Worm (Caenorhabditis elegans) whole organism, late embryonic: Measurements from ENCODE around the gene srx-92.
"Not testable (repeated sequence)": the region's sequence is repeated elsewhere in the genome, so short reads cannot be mapped to it uniquely, and the experiment has no call there.

Source experiments
- C08G9.2 ChIP-seq: sonication (generic microtip); optimal IDR thresholded peaks from 2 replicates; lab custom pipeline; 2016; ENCODE audit warnings: mild to moderate bottlenecking, missing genetic modification characterization, moderate library complexity, missing compliant biosample characterization
- K09A11.1 ChIP-seq: sonication (generic microtip); optimal IDR thresholded peaks from 2 replicates; lab custom pipeline; 2017; ENCODE audit warnings: antibody characterized with exemption, mild to moderate bottlenecking, missing genetic modification characterization, missing compliant biosample characterization; ENCODE audit not compliant: insufficient read depth
- T23F11.4 ChIP-seq: fragments of 200-800 bp; sonication (Bioruptor generic); optimal IDR thresholded peaks from 2 replicates; lab custom pipeline; 2018; ENCODE audit warnings: mild to moderate bottlenecking, missing genetic modification characterization, missing compliant biosample characterization
- Y22D7AL.16 ChIP-seq: sonication (generic microtip); optimal IDR thresholded peaks from 2 replicates; lab custom pipeline; 2016; ENCODE audit warnings: missing genetic modification characterization, missing compliant biosample characterization
- ahr-1 ChIP-seq: sonication (generic microtip); optimal IDR thresholded peaks from 2 replicates; lab custom pipeline; 2016; ENCODE audit warnings: missing genetic modification characterization, missing compliant biosample characterization
- ceh-18 ChIP-seq: sonication (generic microtip); optimal IDR thresholded peaks from 2 replicates; lab custom pipeline; 2016; ENCODE audit warnings: missing genetic modification characterization, missing compliant biosample characterization
- ceh-2 ChIP-seq: sonication (generic microtip); optimal IDR thresholded peaks from 2 replicates; lab custom pipeline; 2016; ENCODE audit warnings: missing genotype, missing genetic modification characterization, missing compliant biosample characterization
- ceh-31 ChIP-seq: sonication (generic microtip); optimal IDR thresholded peaks from 2 replicates; lab custom pipeline; 2016; ENCODE audit warnings: missing genetic modification characterization, missing compliant biosample characterization
- ceh-48 ChIP-seq: sonication (generic microtip); optimal IDR thresholded peaks from 2 replicates; lab custom pipeline; 2016; ENCODE audit warnings: missing genetic modification characterization, inconsistent platforms, missing compliant biosample characterization
- dmd-4 ChIP-seq: sonication (generic microtip); optimal IDR thresholded peaks from 2 replicates; lab custom pipeline; 2016; ENCODE audit warnings: borderline replicate concordance, missing genetic modification characterization, missing compliant biosample characterization
- dve-1 ChIP-seq: sonication (generic microtip); optimal IDR thresholded peaks from 2 replicates; lab custom pipeline; 2017; ENCODE audit warnings: antibody characterized with exemption, mild to moderate bottlenecking, missing genetic modification characterization, missing compliant biosample characterization
- elt-2 ChIP-seq: sonication (generic microtip); optimal IDR thresholded peaks from 2 replicates; lab custom pipeline; 2016; ENCODE audit warnings: missing genetic modification reagents, missing genetic modification characterization, missing compliant biosample characterization
- ets-4 ChIP-seq: sonication (generic microtip); optimal IDR thresholded peaks from 2 replicates; lab custom pipeline; 2016; ENCODE audit warnings: missing genetic modification characterization, missing compliant biosample characterization
- fax-1 ChIP-seq: sonication (generic microtip); optimal IDR thresholded peaks from 2 replicates; lab custom pipeline; 2016; ENCODE audit warnings: missing genotype, missing genetic modification characterization, missing compliant biosample characterization
- fkh-10 ChIP-seq: fragments of 150-350 bp; optimal IDR thresholded peaks from 2 replicates; lab custom pipeline; 2014; ENCODE audit warnings: missing biosample characterization, missing genetic modification reagents, missing genetic modification characterization
- gmeb-2 ChIP-seq: sonication (generic microtip); optimal IDR thresholded peaks from 2 replicates; lab custom pipeline; 2016; ENCODE audit warnings: missing genetic modification characterization, inconsistent platforms, missing compliant biosample characterization
- hlh-13 ChIP-seq: fragments of 200-800 bp; sonication (Bioruptor generic); optimal IDR thresholded peaks from 2 replicates; lab custom pipeline; 2018; ENCODE audit warnings: mild to moderate bottlenecking, missing genetic modification characterization, missing compliant biosample characterization
- hlh-30 ChIP-seq: sonication (generic microtip); optimal IDR thresholded peaks from 2 replicates; lab custom pipeline; 2017; ENCODE audit warnings: antibody characterized with exemption, missing genetic modification characterization, missing compliant biosample characterization; ENCODE audit not compliant: insufficient read depth
- mec-3 ChIP-seq: sonication (generic microtip); optimal IDR thresholded peaks from 2 replicates; lab custom pipeline; 2016; ENCODE audit warnings: borderline replicate concordance, missing genetic modification characterization, missing compliant biosample characterization
- nfya-1 ChIP-seq: sonication (generic microtip); optimal IDR thresholded peaks from 2 replicates; lab custom pipeline; 2017; ENCODE audit warnings: missing genetic modification characterization, mild to moderate bottlenecking, missing compliant biosample characterization, antibody characterized with exemption, moderate library complexity
- nhr-232 ChIP-seq: sonication (generic microtip); optimal IDR thresholded peaks from 2 replicates; lab custom pipeline; 2016; ENCODE audit warnings: missing genetic modification characterization, missing compliant biosample characterization
- npax-4 ChIP-seq: sonication (generic microtip); optimal IDR thresholded peaks from 2 replicates; lab custom pipeline; 2016; ENCODE audit warnings: missing genetic modification characterization, missing compliant biosample characterization
- pax-1 ChIP-seq: fragments of 150-350 bp; optimal IDR thresholded peaks from 2 replicates; lab custom pipeline; 2014; ENCODE audit warnings: missing biosample characterization, missing genetic modification characterization
- pqm-1 ChIP-seq: sonication (generic microtip); optimal IDR thresholded peaks from 2 replicates; lab custom pipeline; 2016; ENCODE audit warnings: missing genetic modification characterization, missing compliant biosample characterization
- ref-2 ChIP-seq: sonication (generic microtip); optimal IDR thresholded peaks from 2 replicates; lab custom pipeline; 2016; ENCODE audit warnings: missing genetic modification characterization, missing compliant biosample characterization
- sdc-2 ChIP-seq: sonication (generic microtip); optimal IDR thresholded peaks from 2 replicates; lab custom pipeline; 2016; ENCODE audit warnings: missing genotype, missing genetic modification characterization, missing compliant biosample characterization
- sox-4 ChIP-seq: sonication (generic microtip); optimal IDR thresholded peaks from 2 replicates; lab custom pipeline; 2017; ENCODE audit warnings: mild to moderate bottlenecking, missing genetic modification characterization, inconsistent platforms, missing compliant biosample characterization
- syd-9 ChIP-seq: sonication (generic microtip); optimal IDR thresholded peaks from 2 replicates; lab custom pipeline; 2016; ENCODE audit warnings: mild to moderate bottlenecking, missing genetic modification characterization, moderate library complexity, missing compliant biosample characterization
- tbx-2 ChIP-seq: sonication (generic microtip); optimal IDR thresholded peaks from 2 replicates; lab custom pipeline; 2016; ENCODE audit warnings: missing genetic modification characterization, missing compliant biosample characterization

srx-92 gene

DNA sequence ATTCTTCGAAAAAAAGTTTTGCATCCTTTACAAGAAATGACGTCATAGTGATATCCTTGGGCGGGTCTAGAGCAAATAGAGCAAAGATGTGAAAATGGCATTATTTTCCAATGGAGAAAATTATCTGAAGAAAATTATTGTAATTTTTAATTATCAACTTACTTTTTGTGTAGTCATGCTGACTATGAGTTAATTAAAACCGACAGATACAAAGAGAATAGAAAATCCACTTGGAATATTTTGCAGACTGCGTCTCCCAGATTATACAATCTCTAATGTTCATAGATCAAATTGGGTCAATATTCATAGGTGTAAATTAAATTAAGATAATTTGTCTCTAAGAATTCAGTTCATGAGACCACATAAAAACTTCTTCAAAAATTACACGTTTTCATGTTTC is 24.4 kb upstream of the srx-92 start, which contains the start of gene nhr-149:
TSS of gene nhr-149 (minus strand) at position 101 of the 400 bp plus-strand sequence.
- TF ChIP-seq mec-3 (tag; lab: Kevin White, UChicago), result no peak
- TF ChIP-seq sox-4 (tag; lab: Kevin White, UChicago), result no peak
- TF ChIP-seq ref-2 (tag; lab: Kevin White, UChicago), result no peak
- no peak for TF ChIP-seq pqm-1 (tag; lab: Kevin White, UChicago)

DNA sequence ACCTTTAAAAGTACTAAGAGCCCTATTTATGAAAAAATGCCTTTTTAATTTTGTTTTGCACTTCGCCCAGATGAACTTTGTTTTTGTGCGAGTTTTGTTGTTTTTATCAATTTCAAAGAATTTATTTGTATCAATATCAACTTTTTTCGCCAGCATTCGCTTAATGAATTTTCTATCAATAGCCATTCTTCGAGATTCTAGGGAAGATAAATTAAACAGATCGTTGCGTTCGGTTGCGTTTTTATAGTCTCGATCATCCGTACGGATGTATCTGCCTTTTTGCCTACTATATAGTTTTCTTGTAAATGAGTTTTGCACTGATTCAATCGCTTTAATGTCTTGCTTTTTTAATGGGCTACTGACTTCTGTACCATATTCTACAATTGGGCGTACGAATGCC is 20.3 kb upstream of the srx-92 start, which contains the start of gene nhr-147:
TSS of gene nhr-147 (plus strand) at position 301 of the 400 bp plus-strand sequence.
- not testable (repeated sequence) for TF ChIP-seq nhr-232, elt-2, fax-1 (tag; lab: Kevin White, UChicago)

DNA sequence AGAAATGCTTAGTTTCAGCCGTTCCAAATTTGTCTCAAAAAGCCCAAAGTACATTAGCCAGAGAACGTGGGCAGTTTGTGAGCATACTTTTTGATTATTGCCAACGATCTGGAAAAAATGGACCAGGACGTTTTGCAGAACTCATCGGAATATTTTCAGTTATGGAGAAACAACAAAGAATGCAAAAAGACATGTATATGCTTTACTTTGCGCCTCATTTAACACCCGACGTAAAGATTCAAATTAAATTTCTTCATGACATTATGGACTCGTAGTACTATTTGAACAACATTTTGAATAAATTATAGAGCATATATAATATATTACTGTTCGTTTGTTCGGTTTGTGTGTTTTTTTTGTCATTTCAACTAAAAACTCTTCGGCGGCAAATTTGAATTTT is 18.3 kb upstream of the srx-92 start, which contains the start of gene srh-244:
TSS of gene srh-244 (plus strand) at position 301 of the 400 bp plus-strand sequence.
- TF ChIP-seq mec-3 (tag; lab: Kevin White, UChicago), result no peak
- TF ChIP-seq ceh-2 (tag; lab: Kevin White, UChicago), result no peak

DNA sequence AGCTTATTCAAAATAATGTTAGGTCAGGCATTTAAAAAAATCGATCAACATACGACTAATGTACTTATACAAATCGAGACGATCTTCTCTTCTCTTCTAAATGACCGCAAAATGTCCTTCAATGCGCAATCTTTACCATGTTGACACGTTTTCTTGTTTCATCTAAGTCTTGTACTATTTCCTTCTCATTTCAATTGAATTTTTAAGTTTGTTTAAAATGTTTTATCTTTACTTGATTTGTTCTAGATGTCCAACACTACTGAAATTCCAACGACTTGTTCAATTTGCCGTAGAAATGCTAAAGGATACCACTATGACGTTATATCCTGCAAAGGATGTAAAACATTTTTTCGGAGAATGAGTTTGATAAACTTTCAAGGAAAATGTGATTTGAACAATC is 16.8 kb upstream of the srx-92 start, which contains the start of the genes nhr-263 and nhr-148:
TSS of gene nhr-263 (minus strand) at position 101 of the 400 bp plus-strand sequence.
TSS of gene nhr-148 (plus strand) at position 215 of the 400 bp plus-strand sequence.
- TF ChIP-seq ceh-48, result no peak
- no peak for TF ChIP-seq ceh-31
- no peak for TF ChIP-seq fkh-10 (GFP tag; lab: Kevin White, UChicago)
- no peak for TF ChIP-seq nfya-1 (tag; lab: Kevin White, UChicago)
- TF ChIP-seq pax-1 (tag; lab: Kevin White, UChicago), result no peak
- no peak for TF ChIP-seq T23F11.4
- no peak for TF ChIP-seq hlh-13 (GFP tag; lab: Kevin White, UChicago)

DNA sequence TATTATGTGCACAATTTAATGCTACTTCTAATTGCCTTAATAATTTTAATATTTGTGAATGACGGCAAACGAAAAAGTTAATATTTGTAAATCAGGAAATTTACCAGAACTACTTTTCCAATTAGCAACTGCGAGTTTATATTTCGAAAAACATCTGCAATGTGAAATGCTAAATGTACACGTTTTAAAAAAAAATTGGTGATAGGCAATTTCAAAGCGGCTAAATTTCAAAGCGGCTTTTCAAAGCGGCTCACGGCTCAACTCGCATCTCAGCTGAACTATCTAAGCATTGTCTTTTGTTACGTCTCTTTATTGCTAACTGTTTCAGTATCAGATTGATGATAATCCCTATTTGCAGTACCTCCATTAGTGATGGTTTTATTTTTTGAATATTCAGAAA is 14.6 kb upstream of the srx-92 start, which contains the start of gene srh-187:
TSS of gene srh-187 (minus strand) at position 101 of the 400 bp plus-strand sequence.
- TF ChIP-seq dve-1 (no peak), hlh-30 (tag; lab: Kevin White, UChicago) (no peak), ceh-2 (tag; lab: Kevin White, UChicago) (no peak), dmd-4 (tag; lab: Kevin White, UChicago) (no peak), syd-9 (tag; lab: Kevin White, UChicago) (no peak), sdc-2 (tag; lab: Kevin White, UChicago) (no peak), ceh-18 (tag; lab: Kevin White, UChicago) (no peak), fax-1 (tag; lab: Kevin White, UChicago) (no peak), gmeb-2 (tag; lab: Kevin White, UChicago) (no peak), Y22D7AL.16 (no peak), npax-4 (tag; lab: Kevin White, UChicago) (no peak), C08G9.2 (tag; lab: Kevin White, UChicago) (no peak)

DNA sequence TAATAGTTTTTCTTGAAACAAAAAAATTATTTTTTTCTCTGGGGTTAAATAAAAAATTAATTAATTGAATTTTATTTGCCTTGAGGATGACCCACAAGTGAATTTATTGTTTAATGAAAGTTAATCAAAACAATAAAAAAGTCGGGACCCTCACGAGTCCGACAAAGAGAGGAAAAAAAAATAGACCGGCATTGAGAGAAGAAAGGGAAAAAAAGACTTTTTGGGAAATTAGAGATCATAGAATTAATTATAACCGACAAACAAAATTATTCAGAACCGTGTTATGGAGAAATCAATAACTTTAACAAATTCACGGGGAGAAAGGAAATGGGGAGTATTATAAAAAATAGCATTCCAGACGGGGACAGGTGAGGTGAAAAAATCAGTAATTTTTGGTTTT is 12.0 kb upstream of the srx-92 start, which contains the start of gene F10G2.7:
TSS of gene F10G2.7 (minus strand) at position 101 of the 400 bp plus-strand sequence.
- TF ChIP-seq dve-1; ets-4 (tag; lab: Kevin White, UChicago); tbx-2 (tag; lab: Kevin White, UChicago): not testable (repeated sequence)

DNA sequence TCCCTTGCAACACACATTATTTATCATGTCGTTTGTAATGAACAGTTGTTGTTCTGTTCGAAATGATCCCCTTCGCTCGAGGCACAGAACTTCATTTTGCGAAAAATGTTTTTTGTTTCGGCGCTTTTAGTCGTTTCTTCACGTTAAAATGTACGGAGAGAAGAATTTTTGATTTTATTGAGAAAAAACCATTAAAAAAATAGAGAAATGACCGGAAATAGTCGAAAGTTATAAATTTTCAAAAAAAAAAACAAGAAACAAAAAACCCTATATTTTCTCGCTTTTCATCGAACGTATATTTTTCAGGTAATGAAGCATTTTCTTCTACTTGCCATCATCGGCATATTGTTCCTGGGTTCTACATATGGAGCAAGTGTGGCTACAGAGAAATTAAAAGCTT is 7.1 kb upstream of the srx-92 start, which contains the start of gene F10G2.1:
TSS of gene F10G2.1 (plus strand) at position 301 of the 400 bp plus-strand sequence.
- TF ChIP-seq ahr-1 (tag; lab: Kevin White, UChicago), result no peak
- no peak for TF ChIP-seq K09A11.1 (tag; lab: Kevin White, UChicago)
- TF ChIP-seq sox-4 (tag; lab: Kevin White, UChicago), result no peak
